Fruit fly (Drosophila melanogaster): Measurements from ENCODE around the gene CRIF.

DNA sequence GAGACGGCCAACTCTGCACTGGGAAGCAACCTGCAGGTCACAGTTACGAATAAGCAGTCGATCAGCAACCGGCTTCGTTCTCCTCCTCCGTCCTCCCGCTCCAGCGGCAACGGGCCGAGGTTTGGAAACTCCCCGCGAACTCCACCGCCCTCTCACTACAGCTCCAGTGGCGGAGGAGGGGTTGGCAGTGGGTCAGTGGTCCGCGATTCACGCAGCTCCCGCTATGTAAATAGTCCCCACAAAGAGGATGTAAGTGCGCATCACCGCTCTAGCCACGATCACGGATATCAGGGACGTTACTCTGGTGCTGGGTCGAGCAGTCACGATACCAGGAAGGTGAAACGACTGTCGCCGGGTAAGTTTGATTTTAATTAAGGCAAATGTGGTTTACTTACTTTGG is 50.4 kb downstream of the CRIF start:
- TF ChIP-seq usp (GFP tag; optimal IDR thresholded peaks at IDR 0.05) (no peak), EcR (GFP tag; optimal IDR thresholded peaks at IDR 0.05) (no peak)
